Fruit fly (Drosophila melanogaster): ENCODE measurements around the gene CG16825.

The CG16825 gene

dm6 chr2L:13290276-13291065 lies 14.1 kb upstream of the CG16825 start (continued):
- TF ChIP-seq p53 (GFP tag; optimal IDR thresholded peaks at IDR 0.05) = peak; percentile 52
- TF ChIP-seq CG8089 (GFP tag; optimal IDR thresholded peaks at IDR 0.05) = peak; percentile 54
- TF ChIP-seq CG1647 (GFP tag; optimal IDR thresholded peaks at IDR 0.05) = no peak
- peak; percentile 69 for TF ChIP-seq grau (tag; optimal IDR thresholded peaks at IDR 0.05)
- peak; percentile 42 for TF ChIP-seq dm (GFP tag; optimal IDR thresholded peaks at IDR 0.05)
- TF ChIP-seq Antp (GFP tag; optimal IDR thresholded peaks at IDR 0.05) = peak; percentile 18
- TF ChIP-seq Dbx (GFP tag; IDR thresholded peaks at IDR 0.05) = peak; percentile 66
- TF ChIP-seq gfzf (GFP tag; optimal IDR thresholded peaks at IDR 0.05) = no peak
- no peak for TF ChIP-seq fu2 (GFP tag; optimal IDR thresholded peaks at IDR 0.05)
- peak; percentile 87 for TF ChIP-seq unpg (GFP tag; optimal IDR thresholded peaks at IDR 0.05)
- peak; percentile 24 for TF ChIP-seq pho (GFP tag; optimal IDR thresholded peaks at IDR 0.05)
- peak; percentile 33 for TF ChIP-seq crc (GFP tag; optimal IDR thresholded peaks at IDR 0.05)
- TF ChIP-seq CG10979 (tag; optimal IDR thresholded peaks at IDR 0.05) = peak; percentile 28
- TF ChIP-seq dpn (GFP tag; optimal IDR thresholded peaks at IDR 0.05) = peak in 1 of 2 experiments; percentile 45
- peak; percentile 59; the same call in 1 of the 2 replicates for TF ChIP-seq Nf-YA (GFP tag; IDR thresholded peaks at IDR 0.05)
- no peak for TF ChIP-seq ro (GFP tag; IDR thresholded peaks at IDR 0.05)
- TF ChIP-seq CG18764 (GFP tag; optimal IDR thresholded peaks at IDR 0.05) = peak; percentile 57
- TF ChIP-seq ab (GFP tag; optimal IDR thresholded peaks at IDR 0.05) = no peak
- peak; percentile 61 for TF ChIP-seq bcd (GFP tag; optimal IDR thresholded peaks at IDR 0.05)
- no peak for TF ChIP-seq hth (optimal IDR thresholded peaks at IDR 0.05)
- TF ChIP-seq CG12155 (GFP tag; optimal IDR thresholded peaks at IDR 0.05) = no peak
- peak; percentile 72 for TF ChIP-seq org-1 (GFP tag; optimal IDR thresholded peaks at IDR 0.05)
- TF ChIP-seq CG1832 (GFP tag; optimal IDR thresholded peaks at IDR 0.05) = no peak
- TF ChIP-seq HLHmδ (GFP tag; optimal IDR thresholded peaks at IDR 0.05) = peak; percentile 53
- TF ChIP-seq CG11504 (tag; optimal IDR thresholded peaks at IDR 0.05) = peak; percentile 73
- TF ChIP-seq CG16813 (GFP tag; IDR thresholded peaks at IDR 0.05; ENCODE audit: partially characterized antibody) = 0 out of 3 replicates have a peak, but pooled peaks have one; percentile 29
- peak; percentile 50 for TF ChIP-seq CG8388 (GFP tag; optimal IDR thresholded peaks at IDR 0.05)
- TF ChIP-seq CG33557 (GFP tag; optimal IDR thresholded peaks at IDR 0.05) = peak; percentile 39
- no peak for TF ChIP-seq Dip3 (GFP tag; optimal IDR thresholded peaks at IDR 0.05)
- no peak for TF ChIP-seq Poxn (GFP tag; IDR thresholded peaks at IDR 0.05)
- peak; percentile 84 for TF ChIP-seq caup (GFP tag; optimal IDR thresholded peaks at IDR 0.05; ENCODE audit: severe bottlenecking)
- TF ChIP-seq Adf1 (GFP tag; IDR thresholded peaks at IDR 0.05) = peak; percentile 100
- no peak for TF ChIP-seq luna (GFP tag; optimal IDR thresholded peaks at IDR 0.05)
- no peak; the same call in 1 of the 2 replicates for TF ChIP-seq Rx (GFP tag; IDR thresholded peaks at IDR 0.05)
- TF ChIP-seq CG4282 (GFP tag; optimal IDR thresholded peaks at IDR 0.05) = no peak
- TF ChIP-seq HHEX (GFP tag; optimal IDR thresholded peaks at IDR 0.05) = peak; percentile 88
- peak; percentile 56; the same call in 1 of the 2 replicates for TF ChIP-seq CG31441 (GFP tag; IDR thresholded peaks at IDR 0.05)
- peak; percentile 32; the same call in 1 of the 3 replicates for TF ChIP-seq tgo (GFP tag; IDR thresholded peaks at IDR 0.05)
- TF ChIP-seq usp (GFP tag; optimal IDR thresholded peaks at IDR 0.05) = no peak
- TF ChIP-seq CG17361 (GFP tag; IDR thresholded peaks at IDR 0.05) = 0 out of 3 replicates have a peak, but pooled peaks have one; percentile 21
- TF ChIP-seq BEAF-32 (GFP tag; optimal IDR thresholded peaks at IDR 0.05) = no peak
- peak; percentile 65; the same call in 2 of the 3 replicates for TF ChIP-seq ken (GFP tag; IDR thresholded peaks at IDR 0.05)
- no peak for TF ChIP-seq pita (GFP tag; optimal IDR thresholded peaks at IDR 0.05)
- TF ChIP-seq B-H1 (GFP tag; IDR thresholded peaks at IDR 0.05) = peak; percentile 48; the same call in 1 of the 3 replicates
- no peak for TF ChIP-seq pum (GFP tag; optimal IDR thresholded peaks at IDR 0.05)
- TF ChIP-seq CG7839 (tag; optimal IDR thresholded peaks at IDR 0.05) = peak; percentile 72
- peak; percentile 54 for TF ChIP-seq CG12391 (tag; optimal IDR thresholded peaks at IDR 0.05)
- no peak for TF ChIP-seq Ets65A (GFP tag)
- TF ChIP-seq CG6689 (GFP tag; IDR thresholded peaks at IDR 0.05) = no peak
- TF ChIP-seq danr (GFP tag; IDR thresholded peaks at IDR 0.05) = peak; percentile 27; the same call in 1 of the 2 replicates
